Worm (Caenorhabditis elegans) whole organism, late embryonic: ENCODE data around the gene F15E6.5.

ENCODE experiments used
- C08G9.2 ChIP-seq: sonication (generic microtip); optimal IDR thresholded peaks from 2 replicates; lab custom pipeline; 2016; ENCODE audit warnings: mild to moderate bottlenecking, missing genetic modification characterization, moderate library complexity, missing compliant biosample characterization
- ceh-9 ChIP-seq: sonication (generic microtip); optimal IDR thresholded peaks from 2 replicates; lab custom pipeline; 2016; ENCODE audit warnings: mild to moderate bottlenecking, missing genetic modification characterization, inconsistent platforms, missing compliant biosample characterization
- che-1 ChIP-seq: sonication (generic microtip); optimal IDR thresholded peaks from 2 replicates; lab custom pipeline; 2016; ENCODE audit warnings: mild to moderate bottlenecking, missing genetic modification characterization, missing compliant biosample characterization
- dmd-4 ChIP-seq: sonication (generic microtip); optimal IDR thresholded peaks from 2 replicates; lab custom pipeline; 2016; ENCODE audit warnings: borderline replicate concordance, missing genetic modification characterization, missing compliant biosample characterization
- elt-2 ChIP-seq: sonication (generic microtip); optimal IDR thresholded peaks from 2 replicates; lab custom pipeline; 2016; ENCODE audit warnings: missing genetic modification reagents, missing genetic modification characterization, missing compliant biosample characterization
- hlh-15 ChIP-seq: sonication (generic microtip); optimal IDR thresholded peaks from 2 replicates; lab custom pipeline; 2016; ENCODE audit warnings: missing genetic modification characterization, missing compliant biosample characterization
- lin-11 ChIP-seq: fragments of 200-800 bp; sonication (Bioruptor generic); optimal IDR thresholded peaks from 2 replicates; lab custom pipeline; 2018; ENCODE audit warnings: mild to moderate bottlenecking, missing genetic modification characterization, missing compliant biosample characterization
- nfya-1 ChIP-seq: sonication (generic microtip); optimal IDR thresholded peaks from 2 replicates; lab custom pipeline; 2017; ENCODE audit warnings: missing genetic modification characterization, mild to moderate bottlenecking, missing compliant biosample characterization, antibody characterized with exemption, moderate library complexity
- nhr-11 ChIP-seq: fragments of 150-350 bp; optimal IDR thresholded peaks from 2 replicates; lab custom pipeline; 2014; ENCODE audit warnings: missing biosample characterization, missing genetic modification characterization
- pqm-1 ChIP-seq: sonication (generic microtip); optimal IDR thresholded peaks from 2 replicates; lab custom pipeline; 2016; ENCODE audit warnings: missing genetic modification characterization, missing compliant biosample characterization
- ref-2 ChIP-seq: sonication (generic microtip); optimal IDR thresholded peaks from 2 replicates; lab custom pipeline; 2016; ENCODE audit warnings: missing genetic modification characterization, missing compliant biosample characterization
- rnt-1 ChIP-seq: sonication (generic microtip); optimal IDR thresholded peaks from 2 replicates; lab custom pipeline; 2016; ENCODE audit warnings: missing genetic modification characterization, missing compliant biosample characterization

DNA sequence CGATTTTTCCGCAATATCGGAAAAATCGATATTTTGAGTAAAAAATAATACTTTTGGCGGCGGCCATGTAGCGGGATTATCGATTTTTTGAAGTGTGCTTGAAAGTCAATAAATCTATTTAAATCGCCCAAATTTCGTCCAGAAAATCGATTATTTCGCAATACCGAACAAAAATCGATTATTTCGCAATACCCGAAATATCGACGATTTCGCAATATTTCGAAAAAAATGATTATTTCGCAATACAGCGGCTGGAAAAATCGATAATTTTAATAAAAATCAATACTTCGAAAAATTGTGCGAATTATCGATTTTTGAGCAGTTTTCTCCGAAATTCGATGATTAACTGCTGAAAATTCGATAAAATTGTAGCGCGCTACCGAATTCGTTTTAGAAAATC is 28.7 kb downstream of the F15E6.5 start:
- TF ChIP-seq che-1 (tag; lab: Kevin White, UChicago) (no peak), hlh-15 (tag; lab: Kevin White, UChicago) (no peak), elt-2 (no peak), lin-11 (tag; lab: Kevin White, UChicago) (no peak), rnt-1 (tag; lab: Kevin White, UChicago) (no peak), nhr-11 (tag; lab: Kevin White, UChicago) (no peak), ref-2 (tag; lab: Kevin White, UChicago) (no peak), pqm-1 (tag; lab: Kevin White, UChicago) (no peak), nfya-1 (tag; lab: Kevin White, UChicago) (no peak), dmd-4 (tag; lab: Kevin White, UChicago) (no peak), C08G9.2 (tag; lab: Kevin White, UChicago) (no peak), ceh-9 (no peak)
